Worm (Caenorhabditis elegans) whole organism, dauer: ENCODE data around the gene Y38H8A.12.

ENCODE experiments used
- unc-62 ChIP-seq: sonication (generic microtip); optimal IDR thresholded peaks from 2 replicates; lab custom pipeline; 2017; ENCODE audit warnings: missing biosample characterization, missing genetic modification reagents, missing genetic modification characterization

Y38H8A.12 gene

ce11 chrIV:13460876-13461275, at the start of gene Y38H8A.12:
Y38H8A.12 (minus strand) TSS chrIV:13460976.
- TF ChIP-seq unc-62 (GFP tag; lab: Kevin White, UChicago): no peak

ce11 chrIV:13510049-13510448, 49.3 kb upstream of the Y38H8A.12 start:
- no peak for TF ChIP-seq unc-62 (GFP tag; lab: Kevin White, UChicago)

ce11 chrIV:13508924-13509323, 48.1 kb upstream of the Y38H8A.12 start, which contains the start of gene afmd-2:
afmd-2 (plus strand) TSS chrIV:13509224.
- no peak for TF ChIP-seq unc-62 (GFP tag; lab: Kevin White, UChicago)

ce11 chrIV:13505662-13506061, 44.9 kb upstream of the Y38H8A.12 start, which contains the start of gene nlp-17:
nlp-17 (minus strand) TSS chrIV:13505762.
- TF ChIP-seq unc-62 (GFP tag; lab: Kevin White, UChicago): no peak

- no peak for TF ChIP-seq unc-62 (GFP tag; lab: Kevin White, UChicago)
These were observed 44.4 kb upstream of the Y38H8A.12 start, which contains the start of gene seld-1 for ce11 chrIV:13505144-13505543. seld-1 (plus strand) TSS chrIV:13505444.

- TF ChIP-seq unc-62 (GFP tag; lab: Kevin White, UChicago): no peak
These were observed 42.1 kb upstream of the Y38H8A.12 start, which contains the start of gene tbc-9 for ce11 chrIV:13502806-13503363. tbc-9 (minus strand) TSS chrIV:13502856.

ce11 chrIV:13493719-13494118, 32.9 kb upstream of the Y38H8A.12 start:
- no peak for TF ChIP-seq unc-62 (GFP tag; lab: Kevin White, UChicago)

- TF ChIP-seq unc-62 (GFP tag; lab: Kevin White, UChicago): no peak
These were observed 31.5 kb upstream of the Y38H8A.12 start, which contains the start of gene Y45F10A.7 for ce11 chrIV:13492271-13492670. Y45F10A.7 (plus strand) TSS chrIV:13492571.

- no peak for TF ChIP-seq unc-62 (GFP tag; lab: Kevin White, UChicago)
These were observed 26.8 kb upstream of the Y38H8A.12 start for ce11 chrIV:13487596-13487995.

- no peak for TF ChIP-seq unc-62 (GFP tag; lab: Kevin White, UChicago)
These were observed 26.2 kb upstream of the Y38H8A.12 start for ce11 chrIV:13487019-13487418.

- no peak for TF ChIP-seq unc-62 (GFP tag; lab: Kevin White, UChicago)
These were observed 22.8 kb upstream of the Y38H8A.12 start for ce11 chrIV:13483596-13483995.

ce11 chrIV:13482469-13482868, 21.7 kb upstream of the Y38H8A.12 start, which contains the start of gene Y38H8A.1:
Y38H8A.1 (plus strand) TSS chrIV:13482769.
- no peak for TF ChIP-seq unc-62 (GFP tag; lab: Kevin White, UChicago)

- TF ChIP-seq unc-62 (GFP tag; lab: Kevin White, UChicago): no peak
These were observed 13.4 kb upstream of the Y38H8A.12 start, which contains the start of gene Y38H8A.2 for ce11 chrIV:13474132-13474531. Y38H8A.2 (plus strand) TSS chrIV:13474432.

- TF ChIP-seq unc-62 (GFP tag; lab: Kevin White, UChicago): no peak
These were observed 11.2 kb upstream of the Y38H8A.12 start, which contains the start of the genes ttbk-8.1 and Y38H8A.4 for ce11 chrIV:13472011-13472410. ttbk-8.1 (plus strand) TSS chrIV:13472311. Y38H8A.4 (minus strand) TSS chrIV:13472376.

- TF ChIP-seq unc-62 (GFP tag; lab: Kevin White, UChicago): no peak
These were observed 5.0 kb upstream of the Y38H8A.12 start, which contains the start of gene fezf-1 for ce11 chrIV:13465797-13466196. fezf-1 (plus strand) TSS chrIV:13466097.

- no peak for TF ChIP-seq unc-62 (GFP tag; lab: Kevin White, UChicago)
These were observed 2.5 kb downstream of the Y38H8A.12 start for ce11 chrIV:13458237-13458636.

- no peak for TF ChIP-seq unc-62 (GFP tag; lab: Kevin White, UChicago)
These were observed 3.9 kb downstream of the Y38H8A.12 start for ce11 chrIV:13456893-13457292.
